Worm (Caenorhabditis elegans) whole organism, midembryonic: ENCODE measurements around the gene nhr-167.

Source experiments
- T22C8.4 ChIP-seq: fragments of 200-800 bp; sonication (Bioruptor generic); IDR thresholded peaks from 2 replicates; pipeline ENCODE4 v1.3.6; 2022; ENCODE audit warnings: missing genetic modification characterization, missing compliant biosample characterization
- cog-1 ChIP-seq: sonication (generic microtip); optimal IDR thresholded peaks from 2 replicates; lab custom pipeline; 2016; ENCODE audit warnings: missing genetic modification characterization, missing compliant biosample characterization
- flt-1 ChIP-seq: fragments of 200-800 bp; sonication (Bioruptor generic); IDR thresholded peaks from 2 replicates; pipeline ENCODE4 v1.3.6; 2022; ENCODE audit warnings: missing genetic modification characterization, missing compliant biosample characterization
- klf-2 ChIP-seq: fragments of 200-800 bp; sonication (Bioruptor generic); conservative IDR thresholded peaks from 2 replicates; pipeline ENCODE4 v1.3.6; 2022; ENCODE audit warnings: missing genetic modification reagents, missing genetic modification characterization, missing compliant biosample characterization
- med-1 ChIP-seq: sonication (generic microtip); optimal IDR thresholded peaks from 2 replicates; lab custom pipeline; 2017; ENCODE audit warnings: missing genetic modification characterization, mild to moderate bottlenecking, missing compliant biosample characterization, antibody characterized with exemption, missing genetic modification reagents; ENCODE audit not compliant: insufficient read depth
- ref-1 ChIP-seq: fragments of 200-800 bp; sonication (Bioruptor generic); conservative IDR thresholded peaks from 2 replicates; pipeline ENCODE4 v1.3.6; 2022; ENCODE audit warnings: missing genetic modification reagents, missing genetic modification characterization, missing compliant biosample characterization
- tab-1 ChIP-seq: fragments of 200-800 bp; sonication (Bioruptor generic); IDR thresholded peaks from 2 replicates; pipeline ENCODE4 v1.3.6; 2022; ENCODE audit warnings: missing genetic modification characterization, missing compliant biosample characterization
- ztf-23 ChIP-seq: fragments of 200-800 bp; sonication (Bioruptor generic); IDR thresholded peaks from 2 replicates; pipeline ENCODE4 v1.3.6; 2022; ENCODE audit warnings: missing genetic modification reagents, missing genetic modification characterization, missing compliant biosample characterization
- ztf-29 ChIP-seq: fragments of 200-800 bp; sonication (Bioruptor generic); IDR thresholded peaks from 2 replicates; pipeline ENCODE4 v1.3.6; 2022; ENCODE audit warnings: missing genetic modification reagents, missing genetic modification characterization, missing compliant biosample characterization

The nhr-167 gene

DNA sequence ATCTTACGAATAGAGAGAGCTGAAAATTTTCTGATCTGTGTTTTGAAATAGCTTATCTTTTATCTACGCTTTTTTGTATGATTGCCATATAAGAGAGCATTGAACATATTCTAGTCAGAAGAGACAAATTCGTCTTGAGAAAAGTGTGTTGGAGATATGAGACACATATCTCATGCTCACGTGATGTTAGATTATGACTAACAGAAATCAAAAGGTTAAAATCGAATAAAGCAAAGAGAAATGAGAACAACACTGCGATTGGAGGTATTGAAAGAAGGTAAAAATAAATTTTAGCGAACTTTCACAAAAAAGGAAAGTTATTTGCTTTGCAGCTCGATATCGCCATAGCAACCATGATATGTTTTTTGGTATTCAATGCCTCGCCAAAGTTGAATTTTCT lies at the start of gene nhr-167:
Gene nhr-167 (minus strand): TSS at position 21 of the 400 bp plus-strand sequence.
- TF ChIP-seq med-1 (GFP tag; lab: Kevin White, UChicago) (no peak), klf-2 (GFP tag; lab: Robert Waterston, UW) (no peak), flt-1 (no peak), T22C8.4 (no peak), ref-1 (no peak), ztf-29 (no peak), ztf-23 (GFP tag; lab: Robert Waterston, UW) (no peak), cog-1 (no peak), tab-1 (GFP tag; lab: Robert Waterston, UW) (no peak)

ce11 chrX:12025070-12025789 lies 43.3 kb upstream of the nhr-167 start, which contains the start of gene B0198.2:
Gene B0198.2 (plus strand): TSS chrX:12025739.
- TF ChIP-seq ztf-23 (GFP tag; lab: Robert Waterston, UW) = no peak
- no peak for TF ChIP-seq klf-2 (GFP tag; lab: Robert Waterston, UW)
- TF ChIP-seq cog-1 = no peak
- no peak for TF ChIP-seq tab-1 (GFP tag; lab: Robert Waterston, UW)
- TF ChIP-seq med-1 (GFP tag; lab: Kevin White, UChicago) = no peak
- TF ChIP-seq ref-1 = no peak

ce11 chrX:12022496-12022895 lies 40.6 kb upstream of the nhr-167 start:
- TF ChIP-seq T22C8.4 = no peak
- no peak for TF ChIP-seq ref-1

- TF ChIP-seq cog-1 = no peak
- TF ChIP-seq ref-1 = no peak
- no peak for TF ChIP-seq tab-1 (GFP tag; lab: Robert Waterston, UW)
- TF ChIP-seq ztf-23 (GFP tag; lab: Robert Waterston, UW) = no peak
- no peak for TF ChIP-seq ztf-29
- TF ChIP-seq med-1 (GFP tag; lab: Kevin White, UChicago) = no peak
- peak; percentile 39; the same call in 1 of the 2 replicates for TF ChIP-seq flt-1
- no peak for TF ChIP-seq klf-2 (GFP tag; lab: Robert Waterston, UW)
Observed at ce11 chrX:12021446-12021845, 39.6 kb upstream of the nhr-167 start.

ce11 chrX:12017908-12018479 lies 36.1 kb upstream of the nhr-167 start, which contains the start of the genes nmat-1 and ucr-2.1:
Gene nmat-1 (minus strand): TSS chrX:12018043.
Gene ucr-2.1 (plus strand): TSS chrX:12018429.
- 0 out of 2 replicates have a peak, but pooled peaks have one; percentile 27 for TF ChIP-seq flt-1
- TF ChIP-seq tab-1 (GFP tag; lab: Robert Waterston, UW) = no peak

DNA sequence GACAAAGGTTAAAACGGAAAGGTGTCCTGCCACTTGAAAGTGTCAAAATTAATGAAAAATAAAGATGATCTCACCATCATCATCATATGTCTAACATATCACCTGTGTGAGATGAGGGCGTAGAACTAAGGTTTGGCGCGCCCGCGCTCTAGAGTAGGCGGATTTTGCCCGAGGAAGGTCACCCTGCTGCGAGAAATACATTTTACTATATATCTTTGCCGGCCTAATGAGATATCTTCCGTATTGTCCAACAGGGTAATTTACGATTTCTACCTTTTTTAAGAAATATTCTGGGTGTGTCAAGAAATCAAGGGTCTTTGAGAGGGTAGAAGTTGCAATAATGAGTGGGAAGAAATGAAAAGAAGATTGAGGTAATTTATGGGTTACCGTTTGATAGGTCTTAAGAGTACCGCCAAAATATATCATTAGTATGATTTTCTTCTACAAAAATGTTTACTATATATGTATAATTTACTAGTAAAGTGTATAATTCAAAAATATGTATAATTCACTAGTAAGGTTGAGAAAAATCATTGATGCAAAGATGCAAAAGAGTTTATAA lies 26.1 kb upstream of the nhr-167 start:
- TF ChIP-seq klf-2 (GFP tag; lab: Robert Waterston, UW) = no peak
- TF ChIP-seq ztf-23 (GFP tag; lab: Robert Waterston, UW) = no peak
- TF ChIP-seq cog-1 = no peak
- no peak for TF ChIP-seq med-1 (GFP tag; lab: Kevin White, UChicago)
- no peak for TF ChIP-seq ztf-29
- TF ChIP-seq flt-1 = no peak
- no peak for TF ChIP-seq ref-1
- no peak for TF ChIP-seq tab-1 (GFP tag; lab: Robert Waterston, UW)
- TF ChIP-seq T22C8.4 = no peak

DNA sequence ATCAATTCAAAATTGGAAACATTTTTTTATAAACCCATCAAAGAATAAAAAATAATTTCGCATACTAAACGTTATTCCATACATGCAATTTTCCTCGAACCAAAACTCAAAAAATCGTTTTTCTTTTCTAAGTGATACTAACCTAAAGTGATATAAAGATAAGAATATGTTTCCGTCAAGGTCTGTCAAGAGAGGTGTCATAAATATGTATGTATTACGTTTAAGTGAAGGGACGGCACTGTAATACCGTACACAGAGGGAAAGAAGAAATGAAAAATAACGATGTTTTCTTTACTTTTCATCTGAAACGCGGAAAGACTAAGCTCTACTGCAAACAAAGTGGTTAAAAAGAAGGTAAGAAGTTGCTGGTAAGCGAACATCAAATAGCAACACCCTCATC lies 24.6 kb upstream of the nhr-167 start:
- no peak for TF ChIP-seq ztf-23 (GFP tag; lab: Robert Waterston, UW)

- no peak for TF ChIP-seq ztf-23 (GFP tag; lab: Robert Waterston, UW)
- no peak for TF ChIP-seq cog-1
- no peak for TF ChIP-seq tab-1 (GFP tag; lab: Robert Waterston, UW)
- no peak for TF ChIP-seq flt-1
- TF ChIP-seq klf-2 (GFP tag; lab: Robert Waterston, UW) = no peak
- TF ChIP-seq T22C8.4 = no peak
- TF ChIP-seq ref-1 = no peak
- no peak for TF ChIP-seq med-1 (GFP tag; lab: Kevin White, UChicago)
- TF ChIP-seq ztf-29 = no peak
Observed at ce11 chrX:12005499-12005959, 23.6 kb upstream of the nhr-167 start, which contains the start of gene sma-5. Gene sma-5 (minus strand): TSS chrX:12005549.

DNA sequence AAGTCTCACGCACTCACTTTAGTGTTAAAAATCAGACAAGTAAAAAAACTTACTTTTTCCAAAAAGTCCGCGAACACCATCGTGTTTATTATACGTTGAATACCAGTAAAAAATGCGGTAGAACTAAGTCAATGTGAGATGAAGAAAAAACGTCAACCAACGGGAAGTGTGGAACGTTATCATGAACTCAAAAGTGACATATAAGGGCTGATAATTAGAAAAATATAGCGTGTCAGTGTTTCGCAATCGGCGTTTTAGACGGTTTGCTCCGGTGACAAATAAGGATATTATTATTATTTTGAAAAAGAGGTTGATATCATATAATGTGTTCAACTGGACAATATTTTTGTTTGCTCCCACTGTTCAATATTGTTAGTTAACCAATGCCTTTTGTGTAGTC lies 23.0 kb upstream of the nhr-167 start:
- TF ChIP-seq ref-1 = no peak
- TF ChIP-seq tab-1 (GFP tag; lab: Robert Waterston, UW) = no peak
- TF ChIP-seq T22C8.4 = no peak
- no peak for TF ChIP-seq klf-2 (GFP tag; lab: Robert Waterston, UW)
- TF ChIP-seq cog-1 = no peak
- no peak for TF ChIP-seq ztf-23 (GFP tag; lab: Robert Waterston, UW)

- TF ChIP-seq ztf-29 (no peak), ztf-23 (GFP tag; lab: Robert Waterston, UW) (no peak), klf-2 (GFP tag; lab: Robert Waterston, UW) (no peak), T22C8.4 (no peak)
Observed at ce11 chrX:12003969-12004368, 22.1 kb upstream of the nhr-167 start.

DNA sequence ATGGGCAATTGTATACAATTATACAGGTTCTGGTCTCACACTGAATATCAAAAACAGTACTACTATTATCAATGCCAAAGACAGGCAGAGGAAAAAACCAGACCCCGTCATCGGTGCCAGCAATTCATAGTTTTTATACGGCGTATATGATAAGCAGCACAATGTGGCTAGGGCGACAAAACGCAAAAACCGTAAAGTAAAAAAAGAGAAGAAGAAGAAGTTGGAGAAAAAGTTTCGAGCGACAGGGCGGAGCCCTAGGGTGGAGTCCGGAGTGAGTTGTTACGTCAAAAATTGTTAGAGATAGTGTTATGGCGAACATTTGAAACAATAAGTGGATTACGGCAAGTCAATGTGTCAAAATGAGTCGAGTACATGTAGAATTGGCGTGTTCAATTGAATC lies 19.7 kb upstream of the nhr-167 start:
- TF ChIP-seq tab-1 (GFP tag; lab: Robert Waterston, UW) (no peak), T22C8.4 (no peak), klf-2 (GFP tag; lab: Robert Waterston, UW) (no peak), cog-1 (no peak)
